Fruit fly (Drosophila melanogaster) ovary, adult (tissue): ENCODE results near the gene Pex7.

Source experiments
- CG17801 ChIP-seq: fragments of 200-800 bp; optimal IDR thresholded peaks from 2 replicates; lab custom pipeline; 2019; ENCODE audit warnings: missing biosample characterization, mild to moderate bottlenecking, missing genetic modification characterization, moderate library complexity; ENCODE audit not compliant: partially characterized antibody

Pex7 gene

DNA sequence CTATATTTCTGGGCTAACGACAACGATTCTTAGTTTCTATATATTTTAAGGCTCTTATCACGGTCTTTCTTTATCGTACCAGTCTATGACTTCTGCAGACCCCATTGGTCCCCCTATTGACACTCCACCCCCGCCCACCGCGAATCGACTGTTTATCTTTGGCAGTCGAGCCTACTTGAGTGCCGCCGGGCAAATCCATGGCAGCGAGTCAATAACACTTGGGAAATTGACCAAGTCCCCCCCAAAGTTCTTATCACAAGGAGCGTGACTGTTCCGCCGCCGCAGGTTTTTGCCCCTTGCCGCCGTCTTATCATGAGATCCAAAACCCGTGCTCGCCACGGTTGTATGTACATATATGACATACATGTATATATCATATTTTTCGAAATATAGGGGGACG is 52.7 kb downstream of the Pex7 start:
- TF ChIP-seq CG17801, result no peak

DNA sequence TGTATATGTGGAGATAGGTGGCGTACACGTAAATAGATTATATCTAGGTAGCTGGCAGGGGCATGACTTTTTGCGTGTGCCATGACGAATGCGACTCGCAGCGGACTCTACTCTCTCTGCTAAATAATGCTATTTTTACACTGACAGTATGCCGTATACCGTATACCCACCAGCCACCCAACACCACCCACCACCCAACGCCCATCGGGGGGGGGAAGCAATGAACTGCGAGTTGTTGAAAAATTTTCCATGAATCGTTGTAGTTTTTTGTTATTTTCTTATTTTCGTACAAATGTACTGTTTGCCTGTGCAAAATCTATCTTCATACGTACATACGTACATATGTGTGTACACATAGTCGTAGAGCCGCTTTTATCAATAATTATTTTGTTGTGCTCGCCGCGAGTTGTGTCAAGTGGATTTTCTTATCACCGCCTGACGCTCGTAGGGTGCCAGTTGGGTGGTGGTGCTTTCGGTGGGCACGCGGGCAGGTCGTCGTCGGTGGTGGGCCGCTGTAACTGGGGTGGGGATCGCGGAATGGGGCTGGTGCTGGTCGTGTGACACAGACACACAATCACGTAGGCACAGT is 53.2 kb downstream of the Pex7 start:
- no peak for TF ChIP-seq CG17801
